Fruit fly (Drosophila melanogaster): ENCODE measurements around the gene GCS2alpha.

Gene GCS2alpha

dm6 chrX:21593907-21594306 is 11.2 kb downstream of the GCS2alpha start (continued):
- TF ChIP-seq Hr78 (GFP tag; optimal IDR thresholded peaks at IDR 0.05) (no peak), Rel (GFP tag; optimal IDR thresholded peaks at IDR 0.05) (peak; percentile 22), Rel (tag; optimal IDR thresholded peaks at IDR 0.05) (peak; percentile 54), fru (GFP tag; optimal IDR thresholded peaks at IDR 0.05) (peak; percentile 93), CrebA (GFP tag; optimal IDR thresholded peaks at IDR 0.05; ENCODE audit: borderline replicate concordance) (peak; percentile 64), lola (GFP tag; optimal IDR thresholded peaks at IDR 0.05) (no peak), foxo (GFP tag; optimal IDR thresholded peaks at IDR 0.05) (peak in 1 of 2 experiments; percentile 94), GATAd (GFP tag; optimal IDR thresholded peaks at IDR 0.05) (no peak), CG9705 (GFP tag; optimal IDR thresholded peaks at IDR 0.05) (peak; percentile 69), Hnf4 (GFP tag; optimal IDR thresholded peaks at IDR 0.05) (peak; percentile 78), Mio (GFP tag; optimal IDR thresholded peaks at IDR 0.05) (no peak), sv (GFP tag; optimal IDR thresholded peaks at IDR 0.05) (peak; percentile 58), Dfd (GFP tag; optimal IDR thresholded peaks at IDR 0.05) (peak; percentile 44)

dm6 chrX:21591990-21592389 is 13.1 kb downstream of the GCS2alpha start:
- TF ChIP-seq Jra (GFP tag; optimal IDR thresholded peaks at IDR 0.05) = no peak
- peak; percentile 29 for TF ChIP-seq Sp1 (GFP tag; optimal IDR thresholded peaks at IDR 0.05)
- no peak for TF ChIP-seq usp (GFP tag; optimal IDR thresholded peaks at IDR 0.05)
- TF ChIP-seq GATAd (GFP tag; optimal IDR thresholded peaks at IDR 0.05) = no peak
- TF ChIP-seq brk (GFP tag; optimal IDR thresholded peaks at IDR 0.05) = no peak
- TF ChIP-seq foxo (GFP tag; optimal IDR thresholded peaks at IDR 0.05) = peak in 1 of 2 experiments; percentile 3
- TF ChIP-seq rgr (GFP tag; optimal IDR thresholded peaks at IDR 0.05) = peak; percentile 2
- peak; percentile 4 for TF ChIP-seq br (GFP tag; optimal IDR thresholded peaks at IDR 0.05)
- TF ChIP-seq Abd-B (GFP tag; optimal IDR thresholded peaks at IDR 0.05) = no peak
- peak; percentile 11 for TF ChIP-seq fru (GFP tag; optimal IDR thresholded peaks at IDR 0.05)
- TF ChIP-seq sage (GFP tag; optimal IDR thresholded peaks at IDR 0.05) = no peak
- no peak for TF ChIP-seq Hr78 (GFP tag; optimal IDR thresholded peaks at IDR 0.05)
- peak; percentile 26 for TF ChIP-seq ey (GFP tag; optimal IDR thresholded peaks at IDR 0.05)
- no peak for TF ChIP-seq tai (GFP tag; optimal IDR thresholded peaks at IDR 0.05)
- TF ChIP-seq dmrt93B (GFP tag; optimal IDR thresholded peaks at IDR 0.05) = peak; percentile 7
- TF ChIP-seq CG32264 (GFP tag; optimal IDR thresholded peaks at IDR 0.05) = no peak
- TF ChIP-seq Myc (optimal IDR thresholded peaks at IDR 0.05) = no peak
- TF ChIP-seq HLH106 (tag; optimal IDR thresholded peaks at IDR 0.05) = peak; percentile 44
- no peak for TF ChIP-seq CrebA (GFP tag; optimal IDR thresholded peaks at IDR 0.05; ENCODE audit: borderline replicate concordance)

dm6 chrX:21589937-21590336 is 15.1 kb downstream of the GCS2alpha start:
- TF ChIP-seq OdsH (GFP tag; optimal IDR thresholded peaks at IDR 0.05) (no peak), brk (GFP tag; optimal IDR thresholded peaks at IDR 0.05) (no peak), Rel (GFP tag; optimal IDR thresholded peaks at IDR 0.05) (no peak), Rel (tag; optimal IDR thresholded peaks at IDR 0.05) (no peak), h (GFP tag; optimal IDR thresholded peaks at IDR 0.05) (peak; percentile 55), CG32264 (GFP tag; optimal IDR thresholded peaks at IDR 0.05) (no peak), foxo (GFP tag; optimal IDR thresholded peaks at IDR 0.05) (peak in 1 of 2 experiments; percentile 48), Mio (GFP tag; optimal IDR thresholded peaks at IDR 0.05) (no peak), woc (GFP tag; optimal IDR thresholded peaks at IDR 0.05) (peak; percentile 14), ey (GFP tag; optimal IDR thresholded peaks at IDR 0.05) (peak; percentile 16), HLH106 (tag; optimal IDR thresholded peaks at IDR 0.05) (peak; percentile 46), Hr83 (GFP tag; optimal IDR thresholded peaks at IDR 0.05; ENCODE audit: poor library complexity, severe bottlenecking) (no peak), tai (GFP tag; optimal IDR thresholded peaks at IDR 0.05) (no peak), rgr (GFP tag; optimal IDR thresholded peaks at IDR 0.05) (no peak), usp (GFP tag; optimal IDR thresholded peaks at IDR 0.05) (no peak), sv (GFP tag; optimal IDR thresholded peaks at IDR 0.05) (no peak), Abd-B (GFP tag; optimal IDR thresholded peaks at IDR 0.05) (no peak), GATAd (GFP tag; optimal IDR thresholded peaks at IDR 0.05) (no peak), jim (GFP tag; optimal IDR thresholded peaks at IDR 0.05) (no peak), fru (GFP tag; optimal IDR thresholded peaks at IDR 0.05) (peak; percentile 61), br (GFP tag; optimal IDR thresholded peaks at IDR 0.05) (no peak)

- TF ChIP-seq psq (GFP tag; optimal IDR thresholded peaks at IDR 0.05) = no peak
- peak; percentile 91 for TF ChIP-seq Dfd (GFP tag; optimal IDR thresholded peaks at IDR 0.05)
Measured at dm6 chrX:21588000-21588399, 17.1 kb downstream of the GCS2alpha start.

dm6 chrX:21567793-21568192 is 37.3 kb downstream of the GCS2alpha start:
- TF ChIP-seq Dfd (GFP tag; optimal IDR thresholded peaks at IDR 0.05) (peak; percentile 63), Abd-B (GFP tag; optimal IDR thresholded peaks at IDR 0.05) (no peak)

Data from whole organism, wandering third instar larva.